Worm (Caenorhabditis elegans) whole organism, L4 larva: ENCODE data around the gene shc-3.

Experiments used
- F10B5.3 ChIP-seq: sonication (generic microtip); optimal IDR thresholded peaks from 2 replicates; lab custom pipeline; 2016; ENCODE audit warnings: mild to moderate bottlenecking, missing genetic modification characterization, missing compliant biosample characterization
- F26F4.8 ChIP-seq: fragments of 200-800 bp; sonication (Bioruptor generic); conservative IDR thresholded peaks from 2 replicates; pipeline ENCODE4 v1.3.6; 2022; ENCODE audit warnings: missing genetic modification characterization, missing compliant biosample characterization
- F37D6.2 ChIP-seq: sonication (generic microtip); optimal IDR thresholded peaks from 2 replicates; lab custom pipeline; 2016; ENCODE audit warnings: mild to moderate bottlenecking, missing genetic modification characterization, missing compliant biosample characterization
- F49E8.2 ChIP-seq: sonication (generic microtip); optimal IDR thresholded peaks from 2 replicates; lab custom pipeline; 2016; ENCODE audit warnings: missing compliant biosample characterization, mild to moderate bottlenecking, missing genetic modification characterization, borderline replicate concordance
- R02D3.7 ChIP-seq: fragments of 150-350 bp; sonication (generic microtip); optimal IDR thresholded peaks from 3 replicates; lab custom pipeline; 2014; ENCODE audit warnings: missing biosample characterization, missing genetic modification characterization
- T26A8.4 ChIP-seq: fragments of 200-800 bp; sonication (Bioruptor generic); IDR thresholded peaks from 2 replicates; pipeline ENCODE4 v1.3.6; 2022; ENCODE audit warnings: missing genetic modification characterization, missing compliant biosample characterization
- Y5F2A.4 ChIP-seq: fragments of 200-800 bp; sonication (Bioruptor generic); optimal IDR thresholded peaks from 2 replicates; lab custom pipeline; 2018; ENCODE audit warnings: mild to moderate bottlenecking, missing genetic modification characterization, missing compliant biosample characterization
- ZK337.2 ChIP-seq: fragments of 200-800 bp; sonication (Bioruptor generic); IDR thresholded peaks from 2 replicates; pipeline ENCODE4 v1.3.6; 2022; ENCODE audit warnings: missing genetic modification reagents, missing genetic modification characterization, missing compliant biosample characterization
- ZK546.5 ChIP-seq, 2 experiments: sonication (generic microtip); optimal IDR thresholded peaks; 2 replicates each; lab custom pipeline; 2017; ENCODE audit warnings: missing biosample characterization in 2 of 2, missing genetic modification characterization in 2 of 2
- aha-1 ChIP-seq: fragments of 150-350 bp; peaks from one replicate; lab custom pipeline; 2014; ENCODE audit warnings: missing biosample characterization, missing genetic modification characterization
- ama-1 ChIP-seq: fragments of 150-350 bp; optimal IDR thresholded peaks from 2 replicates; lab custom pipeline; 2014; ENCODE audit warnings: inconsistent platforms, mixed read lengths
- arid-1 ChIP-seq: fragments of 200-800 bp; sonication (Bioruptor generic); conservative IDR thresholded peaks from 2 replicates; pipeline ENCODE4 v1.3.6; 2022; ENCODE audit warnings: missing genetic modification reagents, missing genetic modification characterization, missing compliant biosample characterization
- ceh-20 ChIP-seq: fragments of 200-800 bp; sonication (Bioruptor generic); IDR thresholded peaks from 2 replicates; pipeline ENCODE4 v1.3.6; 2022; ENCODE audit warnings: missing genetic modification reagents, missing genetic modification characterization, missing compliant biosample characterization
- ces-1 ChIP-seq: fragments of 150-350 bp; sonication (generic microtip); optimal IDR thresholded peaks from 4 replicates; lab custom pipeline; 2014; ENCODE audit warnings: missing biosample characterization, missing genetic modification reagents, missing genetic modification characterization
- dmd-6 ChIP-seq: fragments of 200-800 bp; sonication (Bioruptor generic); IDR thresholded peaks from 2 replicates; pipeline ENCODE4 v1.3.6; 2022; ENCODE audit warnings: missing genetic modification reagents, missing genetic modification characterization, missing compliant biosample characterization
- dmd-8 ChIP-seq: fragments of 200-800 bp; sonication (Bioruptor generic); IDR thresholded peaks from 2 replicates; pipeline ENCODE4 v1.3.6; 2022; ENCODE audit warnings: missing genetic modification characterization, missing compliant biosample characterization
- dmd-9 ChIP-seq: fragments of 200-800 bp; sonication (Bioruptor generic); IDR thresholded peaks from 2 replicates; pipeline ENCODE4 v1.3.6; 2022; ENCODE audit warnings: missing genetic modification reagents, missing genetic modification characterization, missing compliant biosample characterization
- fkh-10 ChIP-seq: fragments of 150-350 bp; optimal IDR thresholded peaks from 2 replicates; lab custom pipeline; 2014; ENCODE audit warnings: missing biosample characterization, missing genetic modification reagents, missing genetic modification characterization
- fos-1 ChIP-seq: fragments of 150-350 bp; optimal IDR thresholded peaks from 2 replicates; lab custom pipeline; 2014; ENCODE audit warnings: missing biosample characterization, missing genetic modification characterization
- gei-8 ChIP-seq: fragments of 200-800 bp; sonication (Bioruptor generic); optimal IDR thresholded peaks from 2 replicates; lab custom pipeline; 2018; ENCODE audit warnings: mild to moderate bottlenecking, missing genetic modification characterization, missing compliant biosample characterization
- hif-1 ChIP-seq, 2 experiments: sonication (generic microtip); optimal IDR thresholded peaks; 2 replicates each; lab custom pipeline; 2016 to 2017; ENCODE audit warnings: missing compliant biosample characterization in 2 of 2, missing genetic modification characterization in 2 of 2, missing genetic modification reagents in 2 of 2, missing genotype in 2 of 2, mild to moderate bottlenecking in 1 of 2
- hlh-11 ChIP-seq: fragments of 200-800 bp; sonication (Bioruptor generic); optimal IDR thresholded peaks from 2 replicates; lab custom pipeline; 2018; ENCODE audit warnings: mild to moderate bottlenecking, missing genetic modification characterization, missing compliant biosample characterization
- hlh-30 ChIP-seq: sonication (generic microtip); optimal IDR thresholded peaks from 2 replicates; lab custom pipeline; 2017; ENCODE audit warnings: antibody characterized with exemption, mild to moderate bottlenecking, missing genetic modification characterization, missing compliant biosample characterization; ENCODE audit not compliant: insufficient read depth
- hmg-1.1 ChIP-seq: fragments of 200-800 bp; sonication (Bioruptor generic); IDR thresholded peaks from 2 replicates; pipeline ENCODE4 v1.3.6; 2022; ENCODE audit warnings: missing genetic modification reagents, missing genetic modification characterization, missing compliant biosample characterization
- lin-1 ChIP-seq: fragments of 200-800 bp; sonication (Bioruptor generic); IDR thresholded peaks from 2 replicates; pipeline ENCODE4 v1.3.6; 2022; ENCODE audit warnings: missing genetic modification reagents, missing genetic modification characterization, missing compliant biosample characterization
- lin-13 ChIP-seq: fragments of 150-350 bp; optimal IDR thresholded peaks from 2 replicates; lab custom pipeline; 2014; ENCODE audit warnings: missing biosample characterization, missing genetic modification reagents, missing genetic modification characterization
- lin-15B ChIP-seq: fragments of 150-350 bp; sonication (generic microtip); optimal IDR thresholded peaks from 3 replicates; lab custom pipeline; 2014; ENCODE audit warnings: missing biosample characterization, missing genetic modification characterization
- lin-38 ChIP-seq: fragments of 200-800 bp; sonication (Bioruptor generic); IDR thresholded peaks from 2 replicates; pipeline ENCODE4 v1.3.6; 2022; ENCODE audit warnings: missing genetic modification reagents, missing genetic modification characterization, missing compliant biosample characterization
- lin-39 ChIP-seq: fragments of 150-350 bp; optimal IDR thresholded peaks from 2 replicates; lab custom pipeline; 2014; ENCODE audit warnings: missing biosample characterization, missing genetic modification reagents, missing genetic modification characterization
- lir-3 ChIP-seq: sonication (generic microtip); optimal IDR thresholded peaks from 2 replicates; lab custom pipeline; 2016; ENCODE audit warnings: mild to moderate bottlenecking, missing genetic modification characterization, missing compliant biosample characterization
- mdt-29 ChIP-seq: fragments of 200-800 bp; sonication (Bioruptor generic); IDR thresholded peaks from 2 replicates; pipeline ENCODE4 v1.3.6; 2022; ENCODE audit warnings: missing genetic modification reagents, missing genetic modification characterization, missing compliant biosample characterization
- mep-1 ChIP-seq: fragments of 150-350 bp; sonication (generic microtip); optimal IDR thresholded peaks from 3 replicates; lab custom pipeline; 2014; ENCODE audit warnings: missing biosample characterization, missing genetic modification characterization
- mxl-2 ChIP-seq: fragments of 200-800 bp; sonication (Bioruptor generic); conservative IDR thresholded peaks from 2 replicates; pipeline ENCODE4 v1.3.6; 2022; ENCODE audit warnings: missing genetic modification reagents, missing genetic modification characterization, missing compliant biosample characterization
- nhr-10 ChIP-seq: fragments of 150-350 bp; optimal IDR thresholded peaks from 2 replicates; lab custom pipeline; 2014; ENCODE audit warnings: missing biosample characterization, missing genetic modification characterization
- nhr-11 ChIP-seq: fragments of 150-350 bp; optimal IDR thresholded peaks from 2 replicates; lab custom pipeline; 2014; ENCODE audit warnings: missing biosample characterization, missing genetic modification characterization
- nhr-28 ChIP-seq: fragments of 150-350 bp; optimal IDR thresholded peaks from 2 replicates; lab custom pipeline; 2014; ENCODE audit warnings: missing biosample characterization, missing genetic modification characterization
- nhr-6 ChIP-seq: fragments of 150-350 bp; optimal IDR thresholded peaks from 2 replicates; lab custom pipeline; 2014; ENCODE audit warnings: missing biosample characterization, missing genetic modification characterization
- pha-4 ChIP-seq, 2 experiments: fragments of 150-350 bp in 1 of 2; fragments of 200-800 bp in 1 of 2; sonication (Bioruptor generic) in 1 of 2; IDR thresholded peaks in 1 of 2; optimal IDR thresholded peaks in 1 of 2; 2 replicates each; pipeline versions ENCODE4 v1.3.6 to Lab custom; 2014 to 2022; ENCODE audit warnings: missing genetic modification characterization in 2 of 2, missing genetic modification reagents in 2 of 2, missing biosample characterization in 1 of 2, missing compliant biosample characterization in 1 of 2
- php-3 ChIP-seq: fragments of 200-800 bp; sonication (Bioruptor generic); IDR thresholded peaks from 2 replicates; pipeline ENCODE4 v1.3.6; 2022; ENCODE audit warnings: missing genetic modification reagents, missing genetic modification characterization, missing compliant biosample characterization
- pqm-1 ChIP-seq: sonication (generic microtip); optimal IDR thresholded peaks from 2 replicates; lab custom pipeline; 2017; ENCODE audit warnings: missing biosample characterization, missing genetic modification characterization
- sdz-12 ChIP-seq: fragments of 200-800 bp; sonication (Bioruptor generic); optimal IDR thresholded peaks from 2 replicates; lab custom pipeline; 2018; ENCODE audit warnings: mild to moderate bottlenecking, missing genetic modification characterization, missing compliant biosample characterization
- skn-1 ChIP-seq: fragments of 150-350 bp; optimal IDR thresholded peaks from 2 replicates; lab custom pipeline; 2014; ENCODE audit warnings: missing biosample characterization, missing genetic modification characterization
- tra-1 ChIP-seq: fragments of 200-800 bp; sonication (Bioruptor generic); IDR thresholded peaks from 2 replicates; pipeline ENCODE4 v1.3.6; 2022; ENCODE audit warnings: missing genetic modification reagents, missing genetic modification characterization, missing compliant biosample characterization
- unc-62 ChIP-seq, 3 experiments: fragments of 150-350 bp in 1 of 3; sonication (generic microtip); optimal IDR thresholded peaks in 2 of 3; peaks in 1 of 3; 1 replicate in 1 of 3; 2 replicates in 2 of 3; lab custom pipeline; 2014 to 2017; ENCODE audit warnings: missing biosample characterization in 3 of 3, missing genetic modification characterization in 3 of 3, missing genetic modification reagents in 3 of 3, missing genotype in 1 of 3
- zag-1 ChIP-seq: fragments of 150-350 bp; optimal IDR thresholded peaks from 2 replicates; lab custom pipeline; 2014; ENCODE audit warnings: missing biosample characterization, missing genetic modification characterization
- zfp-2 ChIP-seq: sonication (generic microtip); optimal IDR thresholded peaks from 2 replicates; lab custom pipeline; 2016; ENCODE audit warnings: mild to moderate bottlenecking, missing genetic modification characterization, missing compliant biosample characterization
- zfp-3 ChIP-seq: fragments of 200-800 bp; sonication (Bioruptor generic); conservative IDR thresholded peaks from 2 replicates; pipeline ENCODE4 v1.3.6; 2022; ENCODE audit warnings: missing genetic modification reagents, missing genetic modification characterization, missing compliant biosample characterization
- zip-11 ChIP-seq: fragments of 200-800 bp; sonication (Bioruptor generic); IDR thresholded peaks from 2 replicates; pipeline ENCODE4 v1.3.6; 2022; ENCODE audit warnings: missing genetic modification characterization, missing compliant biosample characterization

shc-3 gene

DNA sequence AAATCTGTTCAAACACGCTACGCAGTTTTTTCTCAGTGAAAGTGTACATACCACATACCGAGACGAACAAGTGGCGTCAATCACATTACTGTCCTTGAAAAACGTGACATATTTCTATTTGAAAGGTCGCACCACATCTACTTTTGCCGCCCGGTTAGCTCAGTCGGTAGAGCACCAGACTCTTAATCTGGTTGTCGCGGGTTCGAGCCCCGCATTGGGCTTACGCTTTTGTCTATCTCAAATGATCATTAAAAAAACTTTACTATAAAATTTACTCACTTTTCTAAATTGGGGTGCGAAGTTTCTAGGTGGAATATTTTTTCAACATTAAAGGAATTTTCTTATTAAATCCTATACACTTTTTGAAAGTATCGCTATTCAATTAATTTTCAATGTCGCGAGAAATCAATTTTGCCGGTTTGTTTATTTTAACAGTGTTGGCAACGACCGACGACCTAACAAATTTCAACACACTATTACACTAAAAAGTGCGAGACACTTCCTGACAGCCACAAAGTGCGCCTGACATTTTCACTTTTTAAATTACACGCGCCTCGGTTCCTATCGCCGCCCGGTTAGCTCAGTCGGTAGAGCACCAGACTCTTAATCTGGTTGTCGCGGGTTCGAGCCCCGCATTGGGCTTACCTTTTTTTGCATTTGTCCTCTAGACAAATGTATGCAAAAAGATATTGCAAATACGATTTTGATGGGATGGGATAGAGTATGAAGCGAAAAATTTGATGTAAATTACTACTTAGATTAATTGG is 13.1 kb downstream of the shc-3 start:
- peak; percentile 12 for TF ChIP-seq hlh-11 (tag; lab: Kevin White, UChicago)
- TF ChIP-seq lin-15B: no peak
- TF ChIP-seq nhr-10 (tag; lab: Kevin White, UChicago): no peak
- TF ChIP-seq T26A8.4: peak; percentile 30; the same call in 1 of the 2 replicates
- no peak for TF ChIP-seq zag-1 (tag; lab: Kevin White, UChicago)
- TF ChIP-seq nhr-6 (tag; lab: Kevin White, UChicago): no peak
- TF ChIP-seq Y5F2A.4: no peak
- peak; percentile 42 for TF ChIP-seq hlh-30 (tag; lab: Kevin White, UChicago)
- no peak for TF ChIP-seq F37D6.2 (tag; lab: Kevin White, UChicago)
- no peak for TF ChIP-seq F10B5.3 (tag; lab: Kevin White, UChicago)
- peak; percentile 74 for TF ChIP-seq lin-38 (GFP tag; lab: Robert Waterston, UW)
- 0 out of 2 replicates have a peak, but pooled peaks have one; percentile 46 for TF ChIP-seq lin-1 (GFP tag; lab: Robert Waterston, UW)
- TF ChIP-seq php-3 (GFP tag; lab: Robert Waterston, UW): peak; percentile 63
- peak; percentile 65 for TF ChIP-seq hmg-1.1 (GFP tag; lab: Robert Waterston, UW)
- TF ChIP-seq gei-8 (GFP tag; lab: Kevin White, UChicago): peak; percentile 59
- peak; percentile 42 for TF ChIP-seq dmd-6 (GFP tag; lab: Robert Waterston, UW)
- TF ChIP-seq nhr-11 (tag; lab: Kevin White, UChicago): no peak
- no peak for TF ChIP-seq lin-39 (tag; lab: Kevin White, UChicago)
- TF ChIP-seq tra-1: peak; percentile 78
- TF ChIP-seq zip-11 (GFP tag; lab: Robert Waterston, UW): peak; percentile 13; the same call in 1 of the 2 replicates
- TF ChIP-seq fos-1 (tag; lab: Kevin White, UChicago): no peak
- TF ChIP-seq lir-3 (tag; lab: Kevin White, UChicago): no peak
- peak; percentile 81 for TF ChIP-seq arid-1
- 0 out of 2 replicates have a peak, but pooled peaks have one; percentile 26 for TF ChIP-seq dmd-9 (GFP tag; lab: Robert Waterston, UW)
- TF ChIP-seq hif-1 (tag; optimal IDR thresholded peaks at IDR 0.05; lab: Kevin White, UChicago): peak in 1 of 2 experiments; percentile 44
- TF ChIP-seq zfp-2 (tag; lab: Kevin White, UChicago): peak; percentile 2
- TF ChIP-seq mep-1 (tag; lab: Kevin White, UChicago): peak; percentile 12
- TF ChIP-seq F49E8.2 (tag; lab: Kevin White, UChicago): peak; percentile 3
- no peak for TF ChIP-seq fkh-10 (GFP tag; lab: Kevin White, UChicago)
- TF ChIP-seq unc-62 (GFP tag; optimal IDR thresholded peaks at IDR 0.05 in 1 of 2; lab: Kevin White, UChicago): no peak
- no peak for TF ChIP-seq unc-62 (tag; optimal IDR thresholded peaks at IDR 0.05; lab: Kevin White, UChicago)
- TF ChIP-seq R02D3.7 (tag; lab: Kevin White, UChicago): no peak
- no peak for TF ChIP-seq sdz-12 (GFP tag; lab: Kevin White, UChicago)
- no peak for TF ChIP-seq ama-1 (lab: Kevin White, UChicago)
- peak; percentile 57; the same call in 1 of the 2 replicates for TF ChIP-seq pha-4 (GFP tag; IDR thresholded peaks at IDR 0.05; lab: Robert Waterston, UW)
- no peak for TF ChIP-seq pha-4 (tag; optimal IDR thresholded peaks at IDR 0.05; lab: Kevin White, UChicago)
- peak; percentile 51; the same call in 1 of the 2 replicates for TF ChIP-seq mxl-2 (GFP tag; lab: Robert Waterston, UW)
- TF ChIP-seq lin-13 (GFP tag; lab: Kevin White, UChicago): no peak
- no peak for TF ChIP-seq ZK546.5 (tag; optimal IDR thresholded peaks at IDR 0.05; lab: Kevin White, UChicago)
- TF ChIP-seq skn-1 (tag; lab: Kevin White, UChicago): no peak
- 0 out of 2 replicates have a peak, but pooled peaks have one; percentile 31 for TF ChIP-seq ZK337.2 (GFP tag; lab: Robert Waterston, UW)
- TF ChIP-seq ces-1 (GFP tag; lab: Kevin White, UChicago): no peak
- peak; percentile 93 for TF ChIP-seq aha-1 (tag; lab: Kevin White, UChicago)
- no peak for TF ChIP-seq pqm-1 (tag; lab: Kevin White, UChicago)
- TF ChIP-seq mdt-29 (GFP tag; lab: Robert Waterston, UW): peak; percentile 55; the same call in 1 of the 2 replicates
- TF ChIP-seq dmd-8 (GFP tag; lab: Robert Waterston, UW): peak; percentile 93
- peak; percentile 5 for TF ChIP-seq nhr-28
- peak; percentile 31; the same call in 1 of the 2 replicates for TF ChIP-seq ceh-20 (GFP tag; lab: Robert Waterston, UW)
- TF ChIP-seq F26F4.8 (GFP tag; lab: Robert Waterston, UW): peak; percentile 78; the same call in 1 of the 2 replicates
- peak; percentile 24; the same call in 1 of the 2 replicates for TF ChIP-seq zfp-3
